Fruit fly (Drosophila melanogaster): ENCODE results near the gene B4.

B4 gene

dm6 chr2L:13531785-13532184 is 17.3 kb downstream of the B4 start, which contains the start of gene CG33644:
Gene CG33644 (plus strand): TSS chr2L:13532085.
- no peak for TF ChIP-seq dsf (GFP tag; optimal IDR thresholded peaks at IDR 0.05; ENCODE audit: borderline replicate concordance)
- no peak for TF ChIP-seq CrebA (GFP tag; optimal IDR thresholded peaks at IDR 0.05; ENCODE audit: borderline replicate concordance)
- TF ChIP-seq CG9705 (GFP tag; optimal IDR thresholded peaks at IDR 0.05) = no peak
- no peak for TF ChIP-seq jim (GFP tag; optimal IDR thresholded peaks at IDR 0.05)
- TF ChIP-seq Hr83 (GFP tag; optimal IDR thresholded peaks at IDR 0.05; ENCODE audit: poor library complexity, severe bottlenecking) = no peak
- TF ChIP-seq GATAd (GFP tag; optimal IDR thresholded peaks at IDR 0.05) = no peak
- no peak for TF ChIP-seq pan (optimal IDR thresholded peaks at IDR 0.05)
- TF ChIP-seq fru (GFP tag; optimal IDR thresholded peaks at IDR 0.05) = no peak
- TF ChIP-seq Myc (optimal IDR thresholded peaks at IDR 0.05) = no peak
- TF ChIP-seq Jra (GFP tag; optimal IDR thresholded peaks at IDR 0.05) = no peak
- TF ChIP-seq Abd-B (GFP tag; optimal IDR thresholded peaks at IDR 0.05) = no peak
- TF ChIP-seq dmrt93B (GFP tag; optimal IDR thresholded peaks at IDR 0.05) = no peak
- no peak for TF ChIP-seq brk (GFP tag; optimal IDR thresholded peaks at IDR 0.05)
- no peak for TF ChIP-seq br (GFP tag; optimal IDR thresholded peaks at IDR 0.05)
- TF ChIP-seq lola (GFP tag; optimal IDR thresholded peaks at IDR 0.05) = no peak
- no peak for TF ChIP-seq Dif (GFP tag; optimal IDR thresholded peaks at IDR 0.05; ENCODE audit: partially characterized antibody)

- TF ChIP-seq h (GFP tag; optimal IDR thresholded peaks at IDR 0.05) = no peak
Observed at dm6 chr2L:13530774-13531173, 18.4 kb downstream of the B4 start, which contains the start of gene CG33643. Gene CG33643 (plus strand): TSS chr2L:13531074.

dm6 chr2L:13529675-13530074 is 19.5 kb downstream of the B4 start, which contains the start of gene CG33642:
Gene CG33642 (plus strand): TSS chr2L:13529975.
- no peak for TF ChIP-seq fru (GFP tag; optimal IDR thresholded peaks at IDR 0.05)
- no peak for TF ChIP-seq Hr83 (GFP tag; optimal IDR thresholded peaks at IDR 0.05; ENCODE audit: poor library complexity, severe bottlenecking)
- TF ChIP-seq pan (optimal IDR thresholded peaks at IDR 0.05) = no peak
- no peak for TF ChIP-seq Dfd (GFP tag; optimal IDR thresholded peaks at IDR 0.05)
- no peak for TF ChIP-seq Hnf4 (GFP tag; optimal IDR thresholded peaks at IDR 0.05)
- no peak for TF ChIP-seq jim (GFP tag; optimal IDR thresholded peaks at IDR 0.05)
- no peak for TF ChIP-seq N (GFP tag; optimal IDR thresholded peaks at IDR 0.05)
- TF ChIP-seq Jra (GFP tag; optimal IDR thresholded peaks at IDR 0.05) = no peak
- TF ChIP-seq CG9705 (GFP tag; optimal IDR thresholded peaks at IDR 0.05) = no peak
- TF ChIP-seq Vsx2 (GFP tag; optimal IDR thresholded peaks at IDR 0.05; ENCODE audit: partially characterized antibody) = no peak
- TF ChIP-seq br (GFP tag; optimal IDR thresholded peaks at IDR 0.05) = no peak
- no peak for TF ChIP-seq Abd-B (GFP tag; optimal IDR thresholded peaks at IDR 0.05)

- TF ChIP-seq woc (GFP tag; optimal IDR thresholded peaks at IDR 0.05) (no peak), Vsx2 (GFP tag; optimal IDR thresholded peaks at IDR 0.05; ENCODE audit: partially characterized antibody) (no peak), OdsH (GFP tag; optimal IDR thresholded peaks at IDR 0.05) (no peak), ey (GFP tag; optimal IDR thresholded peaks at IDR 0.05) (no peak), GATAd (GFP tag; optimal IDR thresholded peaks at IDR 0.05) (no peak), Hnf4 (GFP tag; optimal IDR thresholded peaks at IDR 0.05) (no peak), Rel (GFP tag; optimal IDR thresholded peaks at IDR 0.05) (no peak), Rel (tag; optimal IDR thresholded peaks at IDR 0.05) (no peak), psq (GFP tag; optimal IDR thresholded peaks at IDR 0.05) (no peak), tai (GFP tag; optimal IDR thresholded peaks at IDR 0.05) (no peak), N (GFP tag; optimal IDR thresholded peaks at IDR 0.05) (no peak), Jra (GFP tag; optimal IDR thresholded peaks at IDR 0.05) (no peak), CG32264 (GFP tag; optimal IDR thresholded peaks at IDR 0.05) (no peak), Hr83 (GFP tag; optimal IDR thresholded peaks at IDR 0.05; ENCODE audit: poor library complexity, severe bottlenecking) (no peak), brk (GFP tag; optimal IDR thresholded peaks at IDR 0.05) (no peak)
Observed at dm6 chr2L:13528742-13529141, 20.4 kb downstream of the B4 start, which contains the start of gene CG33641. Gene CG33641 (plus strand): TSS chr2L:13529042.

- TF ChIP-seq OdsH (GFP tag; optimal IDR thresholded peaks at IDR 0.05) (no peak), Vsx2 (GFP tag; optimal IDR thresholded peaks at IDR 0.05; ENCODE audit: partially characterized antibody) (no peak), N (GFP tag; optimal IDR thresholded peaks at IDR 0.05) (no peak), woc (GFP tag; optimal IDR thresholded peaks at IDR 0.05) (no peak), dsf (GFP tag; optimal IDR thresholded peaks at IDR 0.05; ENCODE audit: borderline replicate concordance) (no peak), lola (GFP tag; optimal IDR thresholded peaks at IDR 0.05) (no peak), sv (GFP tag; optimal IDR thresholded peaks at IDR 0.05) (no peak), ey (GFP tag; optimal IDR thresholded peaks at IDR 0.05) (no peak), dl (GFP tag; optimal IDR thresholded peaks at IDR 0.05; ENCODE audit: insufficient read depth in 1 of 2, partially characterized antibody in 2 of 2) (no peak), foxo (GFP tag; optimal IDR thresholded peaks at IDR 0.05) (no peak), Hnf4 (GFP tag; optimal IDR thresholded peaks at IDR 0.05) (no peak), Sp1 (GFP tag; optimal IDR thresholded peaks at IDR 0.05) (no peak), Hr83 (GFP tag; optimal IDR thresholded peaks at IDR 0.05; ENCODE audit: poor library complexity, severe bottlenecking) (no peak), CG32264 (GFP tag; optimal IDR thresholded peaks at IDR 0.05) (no peak), HLH106 (tag; optimal IDR thresholded peaks at IDR 0.05) (no peak), br (GFP tag; optimal IDR thresholded peaks at IDR 0.05) (no peak), GATAd (GFP tag; optimal IDR thresholded peaks at IDR 0.05) (no peak), h (GFP tag; optimal IDR thresholded peaks at IDR 0.05) (no peak), sage (GFP tag; optimal IDR thresholded peaks at IDR 0.05) (no peak)
Observed at dm6 chr2L:13527541-13527940, 21.6 kb downstream of the B4 start, which contains the start of gene CG33640. Gene CG33640 (plus strand): TSS chr2L:13527841.
